Worm (Caenorhabditis elegans) whole organism, L2 larva: Measurements from ENCODE around the gene cthd-1.

Experiments used
- C34F6.9 ChIP-seq: fragments of 150-350 bp; optimal IDR thresholded peaks from 2 replicates; lab custom pipeline; 2014; ENCODE audit warnings: missing biosample characterization, missing genetic modification characterization
- R02D3.7 ChIP-seq: fragments of 150-350 bp; optimal IDR thresholded peaks from 2 replicates; lab custom pipeline; 2014; ENCODE audit warnings: missing biosample characterization, missing genetic modification characterization
- Y55F3AM.14 ChIP-seq: fragments of 200-800 bp; sonication (Bioruptor generic); optimal IDR thresholded peaks from 2 replicates; lab custom pipeline; 2018; ENCODE audit warnings: mild to moderate bottlenecking, missing genetic modification characterization, missing compliant biosample characterization
- ZK546.5 ChIP-seq: sonication (generic microtip); optimal IDR thresholded peaks from 2 replicates; lab custom pipeline; 2017; ENCODE audit warnings: missing biosample characterization, missing genetic modification characterization
- alr-1 ChIP-seq: fragments of 150-350 bp; optimal IDR thresholded peaks from 2 replicates; lab custom pipeline; 2014; ENCODE audit warnings: missing biosample characterization, missing genetic modification characterization
- aly-2 ChIP-seq: fragments of 150-350 bp; optimal IDR thresholded peaks from 2 replicates; lab custom pipeline; 2014; ENCODE audit warnings: missing biosample characterization, missing genetic modification characterization
- ama-1 ChIP-seq: fragments of 150-350 bp; optimal IDR thresholded peaks from 2 replicates; lab custom pipeline; 2018; ENCODE audit warnings: inconsistent platforms
- blmp-1 ChIP-seq: sonication (generic microtip); optimal IDR thresholded peaks from 2 replicates; lab custom pipeline; 2017; ENCODE audit warnings: missing genetic modification characterization, mild to moderate bottlenecking, missing compliant biosample characterization, antibody characterized with exemption, moderate library complexity; ENCODE audit not compliant: insufficient read depth
- ceh-16 ChIP-seq: fragments of 150-350 bp; optimal IDR thresholded peaks from 2 replicates; lab custom pipeline; 2014; ENCODE audit warnings: missing biosample characterization, missing genetic modification characterization
- ceh-82 ChIP-seq: fragments of 150-350 bp; optimal IDR thresholded peaks from 2 replicates; lab custom pipeline; 2014; ENCODE audit warnings: missing biosample characterization, missing genetic modification characterization
- crh-2 ChIP-seq: sonication (generic microtip); optimal IDR thresholded peaks from 2 replicates; lab custom pipeline; 2017; ENCODE audit warnings: missing biosample characterization, missing genetic modification characterization
- egl-27 ChIP-seq: sonication (generic microtip); optimal IDR thresholded peaks from 3 replicates; lab custom pipeline; 2017; ENCODE audit warnings: missing biosample characterization, missing genetic modification reagents, missing genetic modification characterization
- elt-1 ChIP-seq: fragments of 150-350 bp; optimal IDR thresholded peaks from 2 replicates; lab custom pipeline; 2014; ENCODE audit warnings: missing biosample characterization, missing genetic modification characterization
- fos-1 ChIP-seq: fragments of 150-350 bp; optimal IDR thresholded peaks from 2 replicates; lab custom pipeline; 2014; ENCODE audit warnings: missing biosample characterization, missing genetic modification characterization
- gmeb-1 ChIP-seq: fragments of 150-350 bp; optimal IDR thresholded peaks from 2 replicates; lab custom pipeline; 2014; ENCODE audit warnings: missing biosample characterization, missing genetic modification characterization
- lin-13 ChIP-seq: fragments of 150-350 bp; optimal IDR thresholded peaks from 2 replicates; lab custom pipeline; 2014; ENCODE audit warnings: missing biosample characterization, missing genetic modification reagents, missing genetic modification characterization
- lin-39 ChIP-seq: fragments of 150-350 bp; optimal IDR thresholded peaks from 2 replicates; lab custom pipeline; 2014; ENCODE audit warnings: missing biosample characterization, missing genetic modification reagents, missing genetic modification characterization
- lsy-2 ChIP-seq, 2 experiments: fragments of 150-350 bp in 1 of 2; sonication (generic microtip) in 1 of 2; optimal IDR thresholded peaks; 2 replicates each; lab custom pipeline; 2014 to 2017; ENCODE audit warnings: missing biosample characterization in 2 of 2, missing genetic modification characterization in 2 of 2
- mab-5 ChIP-seq: fragments of 150-350 bp; optimal IDR thresholded peaks from 2 replicates; lab custom pipeline; 2014; ENCODE audit warnings: missing biosample characterization, missing genetic modification characterization
- mbf-1 ChIP-seq: sonication (generic microtip); optimal IDR thresholded peaks from 2 replicates; lab custom pipeline; 2017; ENCODE audit warnings: missing biosample characterization, missing genetic modification characterization
- mdl-1 ChIP-seq, 2 experiments: fragments of 150-350 bp in 1 of 2; sonication (generic microtip) in 1 of 2; optimal IDR thresholded peaks; 2 replicates each; lab custom pipeline; 2017; ENCODE audit warnings: missing biosample characterization in 2 of 2, missing genetic modification characterization in 2 of 2
- nhr-10 ChIP-seq: sonication (generic microtip); optimal IDR thresholded peaks from 2 replicates; lab custom pipeline; 2017; ENCODE audit warnings: missing biosample characterization, missing genetic modification characterization
- nhr-11 ChIP-seq: fragments of 150-350 bp; optimal IDR thresholded peaks from 2 replicates; lab custom pipeline; 2014; ENCODE audit warnings: missing biosample characterization, missing genetic modification characterization
- nhr-23 ChIP-seq: fragments of 150-350 bp; optimal IDR thresholded peaks from 2 replicates; lab custom pipeline; 2014; ENCODE audit warnings: missing biosample characterization, missing genetic modification reagents, missing genetic modification characterization
- nhr-237 ChIP-seq: fragments of 150-350 bp; optimal IDR thresholded peaks from 2 replicates; lab custom pipeline; 2014; ENCODE audit warnings: missing biosample characterization, missing genetic modification characterization
- nhr-77 ChIP-seq: fragments of 150-350 bp; optimal IDR thresholded peaks from 2 replicates; lab custom pipeline; 2014; ENCODE audit warnings: missing biosample characterization, missing genetic modification characterization
- peb-1 ChIP-seq: fragments of 150-350 bp; optimal IDR thresholded peaks from 2 replicates; lab custom pipeline; 2014; ENCODE audit warnings: missing biosample characterization, missing genetic modification characterization
- skn-1 ChIP-seq: sonication (generic microtip); optimal IDR thresholded peaks from 2 replicates; lab custom pipeline; 2017; ENCODE audit warnings: missing biosample characterization, missing genetic modification characterization
- sma-3 ChIP-seq: sonication (generic microtip); optimal IDR thresholded peaks from 2 replicates; lab custom pipeline; 2016; ENCODE audit warnings: missing genetic modification reagents, missing genetic modification characterization, missing compliant biosample characterization
- sma-9 ChIP-seq, 2 experiments: fragments of 150-350 bp in 1 of 2; sonication (generic microtip) in 1 of 2; optimal IDR thresholded peaks; 2 replicates each; lab custom pipeline; 2014 to 2016; ENCODE audit warnings: missing genetic modification characterization in 2 of 2, mild to moderate bottlenecking in 1 of 2, missing biosample characterization in 1 of 2, missing compliant biosample characterization in 1 of 2, missing genetic modification reagents in 1 of 2, moderate library complexity in 1 of 2
- unc-39 ChIP-seq: fragments of 150-350 bp; optimal IDR thresholded peaks from 2 replicates; lab custom pipeline; 2014; ENCODE audit warnings: missing biosample characterization, missing genetic modification characterization
- unc-55 ChIP-seq: fragments of 150-350 bp; sonication (generic microtip); optimal IDR thresholded peaks from 3 replicates; lab custom pipeline; 2014; ENCODE audit warnings: missing biosample characterization, missing genetic modification reagents, missing genetic modification characterization
- zag-1 ChIP-seq: fragments of 150-350 bp; optimal IDR thresholded peaks from 2 replicates; lab custom pipeline; 2014; ENCODE audit warnings: missing biosample characterization, missing genetic modification characterization
- ztf-1 ChIP-seq: fragments of 200-800 bp; sonication (Bioruptor generic); conservative IDR thresholded peaks from 2 replicates; pipeline ENCODE4 v1.3.6; 2022; ENCODE audit warnings: missing genetic modification characterization, missing compliant biosample characterization

The cthd-1 gene

ce11 chrV:9664620-9665019, 13.5 kb upstream of the cthd-1 start (continued):
- TF ChIP-seq peb-1, result no peak
- peak; percentile 78 for TF ChIP-seq C34F6.9
- TF ChIP-seq ceh-82 (tag; lab: Kevin White, UChicago), result no peak
- TF ChIP-seq egl-27 (tag; lab: Kevin White, UChicago), result no peak
- TF ChIP-seq mdl-1 (tag; optimal IDR thresholded peaks at IDR 0.05; lab: Kevin White, UChicago), result peak in 1 of 2 experiments; percentile 42
- TF ChIP-seq alr-1 (tag; lab: Kevin White, UChicago), result no peak
- no peak for TF ChIP-seq skn-1
- TF ChIP-seq sma-3 (GFP tag; lab: Kevin White, UChicago), result no peak
- TF ChIP-seq elt-1 (tag; lab: Kevin White, UChicago), result no peak
- TF ChIP-seq ztf-1 (GFP tag; lab: Robert Waterston, UW), result no peak
- no peak for TF ChIP-seq ceh-16 (tag; lab: Kevin White, UChicago)

ce11 chrV:9666394-9666793, 11.7 kb upstream of the cthd-1 start, which contains the start of gene ZK287.1:
Gene ZK287.1, plus strand, starts transcription at chrV:9666694.
- TF ChIP-seq unc-55 (GFP tag; lab: Kevin White, UChicago), result peak; percentile 35
- no peak for TF ChIP-seq sma-9 (GFP tag; optimal IDR thresholded peaks at IDR 0.05; lab: Kevin White, UChicago)
- TF ChIP-seq sma-9 (tag; optimal IDR thresholded peaks at IDR 0.05; lab: Kevin White, UChicago), result no peak
- peak; percentile 28 for TF ChIP-seq zag-1 (tag; lab: Kevin White, UChicago)
- TF ChIP-seq egl-27 (tag; lab: Kevin White, UChicago), result peak; percentile 29

ce11 chrV:9672495-9672894, 5.6 kb upstream of the cthd-1 start:
- TF ChIP-seq unc-39 (tag; lab: Kevin White, UChicago), result no peak
- TF ChIP-seq mab-5 (tag; lab: Kevin White, UChicago), result no peak
- TF ChIP-seq nhr-77 (tag; lab: Kevin White, UChicago), result no peak
- TF ChIP-seq gmeb-1, result no peak
- no peak for TF ChIP-seq blmp-1 (tag; lab: Kevin White, UChicago)
- no peak for TF ChIP-seq unc-55 (GFP tag; lab: Kevin White, UChicago)
- no peak for TF ChIP-seq nhr-23 (tag; lab: Kevin White, UChicago)
- TF ChIP-seq C34F6.9, result no peak
- no peak for TF ChIP-seq lin-13 (GFP tag; lab: Kevin White, UChicago)
- TF ChIP-seq crh-2, result no peak
- TF ChIP-seq mdl-1 (tag; optimal IDR thresholded peaks at IDR 0.05; lab: Kevin White, UChicago), result no peak
- TF ChIP-seq ceh-82 (tag; lab: Kevin White, UChicago), result no peak
- TF ChIP-seq lin-39 (tag; lab: Kevin White, UChicago), result no peak
- TF ChIP-seq nhr-237 (tag; lab: Kevin White, UChicago), result no peak
- no peak for TF ChIP-seq R02D3.7 (tag; lab: Kevin White, UChicago)
- no peak for TF ChIP-seq lsy-2 (tag; optimal IDR thresholded peaks at IDR 0.05; lab: Kevin White, UChicago)
- TF ChIP-seq Y55F3AM.14 (GFP tag; lab: Kevin White, UChicago), result no peak
- TF ChIP-seq aly-2 (tag; lab: Kevin White, UChicago), result no peak
- no peak for TF ChIP-seq sma-9 (GFP tag; optimal IDR thresholded peaks at IDR 0.05; lab: Kevin White, UChicago)
- no peak for TF ChIP-seq sma-9 (tag; optimal IDR thresholded peaks at IDR 0.05; lab: Kevin White, UChicago)
- TF ChIP-seq alr-1 (tag; lab: Kevin White, UChicago), result no peak

ce11 chrV:9673199-9673843, 4.8 kb upstream of the cthd-1 start, which contains the start of gene sulp-8:
Gene sulp-8, minus strand, starts transcription at chrV:9673667.
- TF ChIP-seq nhr-10 (tag; lab: Kevin White, UChicago) (no peak), C34F6.9 (peak; percentile 32)

- TF ChIP-seq alr-1 (tag; lab: Kevin White, UChicago) (no peak), C34F6.9 (no peak), fos-1 (tag; lab: Kevin White, UChicago) (peak; percentile 63), unc-55 (GFP tag; lab: Kevin White, UChicago) (no peak)
- TF ChIP-seq, all 48 proteins: peak for 1
These were observed 1.1 kb downstream of the cthd-1 start, which contains the start of gene ZK287.9 for ce11 chrV:9679166-9679565. Gene ZK287.9, plus strand, starts transcription at chrV:9679357.

ce11 chrV:9680260-9680659, 2.2 kb downstream of the cthd-1 start:
- TF ChIP-seq ztf-1 (GFP tag; lab: Robert Waterston, UW) (no peak), ZK546.5 (no peak), ceh-82 (tag; lab: Kevin White, UChicago) (no peak), gmeb-1 (no peak), egl-27 (tag; lab: Kevin White, UChicago) (no peak), ama-1 (lab: Kevin White, UChicago) (no peak), unc-39 (tag; lab: Kevin White, UChicago) (no peak), mbf-1 (tag; lab: Kevin White, UChicago) (no peak), lin-39 (tag; lab: Kevin White, UChicago) (no peak), nhr-11 (no peak), unc-55 (GFP tag; lab: Kevin White, UChicago) (no peak), blmp-1 (tag; lab: Kevin White, UChicago) (no peak)
